Worm (Caenorhabditis elegans) whole organism, mixed stage, embryonic: ENCODE measurements around the gene C04A2.15.

Experiments
- mep-1 ChIP-seq: fragments of 150-350 bp; optimal IDR thresholded peaks from 2 replicates; lab custom pipeline; 2017; ENCODE audit warnings: missing biosample characterization, missing genetic modification reagents, missing genetic modification characterization, inconsistent platforms
- nhr-237 ChIP-seq: fragments of 150-350 bp; optimal IDR thresholded peaks from 2 replicates; lab custom pipeline; 2014; ENCODE audit warnings: missing biosample characterization, missing genetic modification characterization
- ztf-11 ChIP-seq: fragments of 150-350 bp; optimal IDR thresholded peaks from 2 replicates; lab custom pipeline; 2014; ENCODE audit warnings: missing biosample characterization, missing genetic modification characterization

- TF ChIP-seq ztf-11 (no peak), nhr-237 (tag; lab: Kevin White, UChicago) (no peak), mep-1 (no peak)
Measured at ce11 chrII:6834582-6835058, 17.4 kb upstream of the C04A2.15 start, which contains the start of gene egl-27.
